Worm (Caenorhabditis elegans) whole organism, L3 larva: Measurements from ENCODE around the gene Y40C5A.4.

Source experiments
- ama-1 ChIP-seq: fragments of 150-350 bp; optimal IDR thresholded peaks from 2 replicates; lab custom pipeline; 2018
- ceh-16 ChIP-seq: sonication (generic microtip); optimal IDR thresholded peaks from 2 replicates; lab custom pipeline; 2017; ENCODE audit warnings: missing biosample characterization, missing genetic modification characterization
- ceh-9 ChIP-seq: sonication (generic microtip); optimal IDR thresholded peaks from 2 replicates; lab custom pipeline; 2018; ENCODE audit warnings: missing biosample characterization, missing genetic modification characterization
- fos-1 ChIP-seq: fragments of 150-350 bp; optimal IDR thresholded peaks from 2 replicates; lab custom pipeline; 2014; ENCODE audit warnings: missing biosample characterization, missing genetic modification characterization
- lin-15B ChIP-seq: fragments of 150-350 bp; optimal IDR thresholded peaks from 2 replicates; lab custom pipeline; 2014; ENCODE audit warnings: missing biosample characterization, missing genetic modification characterization
- lin-39 ChIP-seq: fragments of 150-350 bp; optimal IDR thresholded peaks from 2 replicates; lab custom pipeline; 2018; ENCODE audit warnings: missing biosample characterization, missing genetic modification reagents, missing genetic modification characterization
- mdl-1 ChIP-seq: fragments of 150-350 bp; optimal IDR thresholded peaks from 2 replicates; lab custom pipeline; 2014; ENCODE audit warnings: missing biosample characterization, missing genetic modification characterization
- nhr-25 ChIP-seq: sonication (generic microtip); optimal IDR thresholded peaks from 2 replicates; lab custom pipeline; 2017; ENCODE audit warnings: missing biosample characterization, missing genetic modification characterization
- pha-4 ChIP-seq: fragments of 150-350 bp; optimal IDR thresholded peaks from 2 replicates; lab custom pipeline; 2014; ENCODE audit warnings: missing biosample characterization, missing genetic modification reagents, missing genetic modification characterization
- snpc-4 ChIP-seq: fragments of 150-350 bp; optimal IDR thresholded peaks from 2 replicates; lab custom pipeline; 2014; ENCODE audit warnings: missing biosample characterization, missing genetic modification characterization
- tbx-2 ChIP-seq: sonication (generic microtip); optimal IDR thresholded peaks from 2 replicates; lab custom pipeline; 2016; ENCODE audit warnings: mild to moderate bottlenecking, missing genetic modification characterization, missing compliant biosample characterization
- unc-62 ChIP-seq: fragments of 150-350 bp; sonication (generic microtip); optimal IDR thresholded peaks from 4 replicates; lab custom pipeline; 2014; ENCODE audit warnings: missing biosample characterization, missing genetic modification reagents, missing genetic modification characterization
- ztf-11 ChIP-seq: fragments of 150-350 bp; optimal IDR thresholded peaks from 2 replicates; lab custom pipeline; 2014; ENCODE audit warnings: missing biosample characterization, missing genetic modification characterization
- ztf-4 ChIP-seq: fragments of 150-350 bp; optimal IDR thresholded peaks from 2 replicates; lab custom pipeline; 2014; ENCODE audit warnings: missing biosample characterization, missing genetic modification characterization

ce11 chrIV:7391534-7392343, 26.8 kb upstream of the Y40C5A.4 start:
- TF ChIP-seq snpc-4 (tag; lab: Kevin White, UChicago) (no peak), pha-4 (tag; lab: Kevin White, UChicago) (peak; percentile 49), ztf-4 (tag; lab: Kevin White, UChicago) (no peak), ama-1 (lab: Kevin White, UChicago) (peak; percentile 49), nhr-25 (tag; lab: Kevin White, UChicago) (no peak), ceh-9 (no peak), ztf-11 (tag; lab: Kevin White, UChicago) (no peak), ceh-16 (no peak), unc-62 (GFP tag; lab: Kevin White, UChicago) (no peak), tbx-2 (tag; lab: Kevin White, UChicago) (no peak), mdl-1 (tag; lab: Kevin White, UChicago) (no peak), lin-15B (tag; lab: Kevin White, UChicago) (no peak), fos-1 (no peak), lin-39 (peak; percentile 32)
